Fruit fly (Drosophila melanogaster): ENCODE results near the gene Dpck.
A peak's percentile ranks its signal among the peaks of the same experiment; 100 is the strongest.

DNA sequence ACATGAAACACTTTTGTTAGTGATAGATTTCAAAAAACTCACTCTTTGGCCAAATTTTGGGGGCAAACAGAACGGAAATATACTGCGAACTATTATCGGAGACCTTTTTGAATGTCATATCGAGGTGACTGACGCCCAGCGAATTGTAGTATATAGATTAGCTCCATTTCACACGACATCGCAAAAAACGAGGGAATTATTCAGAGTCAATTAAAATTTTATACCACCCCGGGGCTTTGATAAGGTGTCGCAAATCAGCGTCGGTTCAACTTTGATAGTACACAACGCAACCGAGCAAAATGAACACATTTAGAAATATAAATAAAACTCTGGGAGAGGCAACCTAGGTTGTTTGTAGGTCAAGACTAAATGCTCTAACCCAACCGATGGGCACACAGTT, 24.0 kb upstream of the Dpck start:
- no peak for TF ChIP-seq Sp1 (GFP tag; optimal IDR thresholded peaks at IDR 0.05)
- TF ChIP-seq usp (GFP tag; optimal IDR thresholded peaks at IDR 0.05) = no peak
- no peak for TF ChIP-seq Dfd (GFP tag; optimal IDR thresholded peaks at IDR 0.05)
- TF ChIP-seq tai (GFP tag; optimal IDR thresholded peaks at IDR 0.05) = no peak
- TF ChIP-seq dl (GFP tag; optimal IDR thresholded peaks at IDR 0.05; ENCODE audit: insufficient read depth in 1 of 2, partially characterized antibody in 2 of 2) = no peak
- TF ChIP-seq CrebA (GFP tag; optimal IDR thresholded peaks at IDR 0.05; ENCODE audit: borderline replicate concordance) = peak; percentile 34
- TF ChIP-seq HLH106 (tag; optimal IDR thresholded peaks at IDR 0.05) = no peak
- TF ChIP-seq OdsH (GFP tag; optimal IDR thresholded peaks at IDR 0.05) = no peak
